Worm (Caenorhabditis elegans): ENCODE results near the gene C18A3.7.
"Not testable (repeated sequence)": the region's sequence is repeated elsewhere in the genome, so short reads cannot be mapped to it uniquely, and the experiment has no call there.

Gene C18A3.7

ce11 chrII:5772547-5773142 lies 42.4 kb upstream of the C18A3.7 start (continued):
- TF ChIP-seq tbx-7 (tag; optimal IDR thresholded peaks at IDR 0.05) (no peak), unc-42 (tag; optimal IDR thresholded peaks at IDR 0.05) (peak; percentile 30), hlh-13 (GFP tag; optimal IDR thresholded peaks at IDR 0.05) (peak; percentile 59), npax-4 (tag; optimal IDR thresholded peaks at IDR 0.05) (no peak), C08G9.2 (tag; optimal IDR thresholded peaks at IDR 0.05) (peak; percentile 47), ceh-6 (GFP tag; optimal IDR thresholded peaks at IDR 0.05) (peak; percentile 68), ceh-34 (tag; optimal IDR thresholded peaks at IDR 0.05) (peak; percentile 31), hlh-6 (tag; optimal IDR thresholded peaks at IDR 0.05) (peak; percentile 48)

- no peak for TF ChIP-seq ceh-22 (tag; optimal IDR thresholded peaks at IDR 0.05)
- TF ChIP-seq ceh-24 (tag; optimal IDR thresholded peaks at IDR 0.05), result no peak
- no peak for TF ChIP-seq eyg-1 (tag; optimal IDR thresholded peaks at IDR 0.05)
- TF ChIP-seq ttx-3 (tag; optimal IDR thresholded peaks at IDR 0.05), result no peak
- TF ChIP-seq C08G9.2 (tag; optimal IDR thresholded peaks at IDR 0.05), result no peak
- no peak for TF ChIP-seq hlh-6 (tag; optimal IDR thresholded peaks at IDR 0.05)
- TF ChIP-seq pat-9 (tag; optimal IDR thresholded peaks at IDR 0.05), result no peak
Observed at ce11 chrII:5768274-5768820, 38.1 kb upstream of the C18A3.7 start.

ce11 chrII:5765318-5765717 lies 35.1 kb upstream of the C18A3.7 start, which contains the start of gene ifb-1:
Gene ifb-1, plus strand, starts transcription at chrII:5765618.
- TF ChIP-seq dmd-4 (tag; optimal IDR thresholded peaks at IDR 0.05; ENCODE audit: borderline replicate concordance) (no peak), gmeb-2 (tag; optimal IDR thresholded peaks at IDR 0.05) (no peak), ets-4 (tag; optimal IDR thresholded peaks at IDR 0.05) (no peak), pag-3 (tag; optimal IDR thresholded peaks at IDR 0.05; ENCODE audit: borderline replicate concordance) (no peak), ceh-14 (tag; optimal IDR thresholded peaks at IDR 0.05) (no peak), pax-1 (tag; optimal IDR thresholded peaks at IDR 0.05) (no peak), madf-2 (tag; optimal IDR thresholded peaks at IDR 0.05) (no peak), mec-3 (tag; optimal IDR thresholded peaks at IDR 0.05; ENCODE audit: borderline replicate concordance) (no peak), fkh-10 (GFP tag; optimal IDR thresholded peaks at IDR 0.05) (no peak), ceh-34 (tag; optimal IDR thresholded peaks at IDR 0.05) (no peak), hlh-13 (GFP tag; optimal IDR thresholded peaks at IDR 0.05) (no peak)

- TF ChIP-seq pros-1, Y22D7AL.16, lim-6 (tag; optimal IDR thresholded peaks at IDR 0.05): not testable (repeated sequence)
Observed at ce11 chrII:5757656-5758055, 27.4 kb upstream of the C18A3.7 start, which contains the start of the genes F10C1.3 and F10C1.23. Gene F10C1.3, minus strand, starts transcription at chrII:5757756. Gene F10C1.23, plus strand, starts transcription at chrII:5758040.

- no peak for TF ChIP-seq ceh-2 (tag; optimal IDR thresholded peaks at IDR 0.05)
- TF ChIP-seq K09A11.1 (tag; optimal IDR thresholded peaks at IDR 0.05; ENCODE audit: insufficient read depth), result no peak
- TF ChIP-seq unc-3 (GFP tag; conservative IDR thresholded peaks at IDR 0.05), result no peak
- no peak for TF ChIP-seq unc-3 (tag; optimal IDR thresholded peaks at IDR 0.05)
- TF ChIP-seq dmd-4 (tag; optimal IDR thresholded peaks at IDR 0.05; ENCODE audit: borderline replicate concordance), result no peak
- no peak for TF ChIP-seq unc-55 (GFP tag; optimal IDR thresholded peaks at IDR 0.05)
- TF ChIP-seq lin-11 (tag; optimal IDR thresholded peaks at IDR 0.05), result no peak
Observed at ce11 chrII:5754168-5754567, 23.9 kb upstream of the C18A3.7 start, which contains the start of gene F10C1.8. Gene F10C1.8, plus strand, starts transcription at chrII:5754468.

ce11 chrII:5751353-5751752 lies 21.1 kb upstream of the C18A3.7 start:
- TF ChIP-seq nhr-232 (tag; optimal IDR thresholded peaks at IDR 0.05) (no peak), che-1 (tag; optimal IDR thresholded peaks at IDR 0.05) (no peak), ceh-14 (tag; optimal IDR thresholded peaks at IDR 0.05) (no peak), elt-2 (tag; optimal IDR thresholded peaks at IDR 0.05) (peak; percentile 83), npax-4 (tag; optimal IDR thresholded peaks at IDR 0.05) (no peak), unc-3 (GFP tag; conservative IDR thresholded peaks at IDR 0.05) (no peak), unc-3 (tag; optimal IDR thresholded peaks at IDR 0.05) (no peak), dmd-4 (tag; optimal IDR thresholded peaks at IDR 0.05; ENCODE audit: borderline replicate concordance) (no peak), C08G9.2 (tag; optimal IDR thresholded peaks at IDR 0.05) (no peak)
